Worm (Caenorhabditis elegans) whole organism, midembryonic: ENCODE measurements around the gene C23F12.4.

Experiments used
- T22C8.4 ChIP-seq: fragments of 200-800 bp; sonication (Bioruptor generic); IDR thresholded peaks from 2 replicates; pipeline ENCODE4 v1.3.6; 2022; ENCODE audit warnings: missing genetic modification characterization, missing compliant biosample characterization
- cog-1 ChIP-seq: sonication (generic microtip); optimal IDR thresholded peaks from 2 replicates; lab custom pipeline; 2016; ENCODE audit warnings: missing genetic modification characterization, missing compliant biosample characterization
- flt-1 ChIP-seq: fragments of 200-800 bp; sonication (Bioruptor generic); IDR thresholded peaks from 2 replicates; pipeline ENCODE4 v1.3.6; 2022; ENCODE audit warnings: missing genetic modification characterization, missing compliant biosample characterization
- klf-2 ChIP-seq: fragments of 200-800 bp; sonication (Bioruptor generic); conservative IDR thresholded peaks from 2 replicates; pipeline ENCODE4 v1.3.6; 2022; ENCODE audit warnings: missing genetic modification reagents, missing genetic modification characterization, missing compliant biosample characterization
- med-1 ChIP-seq: sonication (generic microtip); optimal IDR thresholded peaks from 2 replicates; lab custom pipeline; 2017; ENCODE audit warnings: missing genetic modification characterization, mild to moderate bottlenecking, missing compliant biosample characterization, antibody characterized with exemption, missing genetic modification reagents; ENCODE audit not compliant: insufficient read depth
- ref-1 ChIP-seq: fragments of 200-800 bp; sonication (Bioruptor generic); conservative IDR thresholded peaks from 2 replicates; pipeline ENCODE4 v1.3.6; 2022; ENCODE audit warnings: missing genetic modification reagents, missing genetic modification characterization, missing compliant biosample characterization
- tab-1 ChIP-seq: fragments of 200-800 bp; sonication (Bioruptor generic); IDR thresholded peaks from 2 replicates; pipeline ENCODE4 v1.3.6; 2022; ENCODE audit warnings: missing genetic modification characterization, missing compliant biosample characterization
- ztf-23 ChIP-seq: fragments of 200-800 bp; sonication (Bioruptor generic); IDR thresholded peaks from 2 replicates; pipeline ENCODE4 v1.3.6; 2022; ENCODE audit warnings: missing genetic modification reagents, missing genetic modification characterization, missing compliant biosample characterization
- ztf-29 ChIP-seq: fragments of 200-800 bp; sonication (Bioruptor generic); IDR thresholded peaks from 2 replicates; pipeline ENCODE4 v1.3.6; 2022; ENCODE audit warnings: missing genetic modification reagents, missing genetic modification characterization, missing compliant biosample characterization

C23F12.4 gene

DNA sequence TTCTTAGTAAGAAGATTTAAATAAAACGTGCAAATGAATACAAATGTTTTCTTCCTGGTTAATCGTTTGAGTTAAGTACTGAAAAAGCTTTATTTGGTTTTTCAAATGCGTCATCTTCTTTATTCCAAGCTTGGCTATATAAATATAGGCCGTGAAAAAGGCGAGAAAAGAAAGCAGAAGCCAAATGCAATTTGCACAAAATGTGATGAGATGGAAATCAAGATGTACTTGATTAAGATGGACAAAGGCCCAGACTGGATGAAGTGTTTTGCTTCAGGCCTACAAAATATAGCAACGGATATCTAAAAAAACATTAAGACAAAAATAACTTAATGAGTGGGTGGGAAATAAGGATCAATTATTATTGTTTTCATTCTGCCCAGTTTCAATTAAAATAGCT lies 14.9 kb upstream of the C23F12.4 start:
- no peak for TF ChIP-seq tab-1
- no peak for TF ChIP-seq ref-1 (GFP tag; lab: Robert Waterston, UW)
- no peak for TF ChIP-seq cog-1
- TF ChIP-seq flt-1 (GFP tag; lab: Robert Waterston, UW) = no peak
- no peak for TF ChIP-seq ztf-23 (GFP tag; lab: Robert Waterston, UW)
- TF ChIP-seq T22C8.4 = no peak
- TF ChIP-seq med-1 (GFP tag; lab: Kevin White, UChicago) = no peak
- no peak for TF ChIP-seq ztf-29 (GFP tag; lab: Robert Waterston, UW)
- TF ChIP-seq klf-2 (GFP tag; lab: Robert Waterston, UW) = no peak

DNA sequence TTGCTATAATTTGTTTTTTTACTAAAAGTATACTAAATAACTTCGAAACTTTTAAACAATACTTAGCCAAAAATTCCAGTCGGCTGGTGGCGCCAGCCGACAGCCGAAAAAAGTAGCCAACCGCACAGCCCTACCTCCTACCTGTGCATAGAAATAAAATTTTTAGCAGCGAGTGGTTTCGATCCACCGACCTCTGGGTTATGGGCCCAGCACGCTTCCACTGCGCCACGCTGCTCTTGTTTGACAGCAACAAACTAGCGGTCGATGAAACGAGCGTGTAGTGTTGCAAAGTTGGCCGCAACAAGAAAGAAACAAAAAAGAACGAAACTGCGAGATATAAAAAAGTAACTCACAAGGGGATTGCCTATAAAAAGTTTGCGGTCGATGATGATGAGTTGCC lies 14.2 kb upstream of the C23F12.4 start:
- TF ChIP-seq flt-1 (GFP tag; lab: Robert Waterston, UW) (peak; percentile 82), ref-1 (GFP tag; lab: Robert Waterston, UW) (0 out of 2 replicates have a peak, but pooled peaks have one; percentile 28), tab-1 (peak; percentile 63; the same call in 1 of the 2 replicates), ztf-29 (GFP tag; lab: Robert Waterston, UW) (no peak)

DNA sequence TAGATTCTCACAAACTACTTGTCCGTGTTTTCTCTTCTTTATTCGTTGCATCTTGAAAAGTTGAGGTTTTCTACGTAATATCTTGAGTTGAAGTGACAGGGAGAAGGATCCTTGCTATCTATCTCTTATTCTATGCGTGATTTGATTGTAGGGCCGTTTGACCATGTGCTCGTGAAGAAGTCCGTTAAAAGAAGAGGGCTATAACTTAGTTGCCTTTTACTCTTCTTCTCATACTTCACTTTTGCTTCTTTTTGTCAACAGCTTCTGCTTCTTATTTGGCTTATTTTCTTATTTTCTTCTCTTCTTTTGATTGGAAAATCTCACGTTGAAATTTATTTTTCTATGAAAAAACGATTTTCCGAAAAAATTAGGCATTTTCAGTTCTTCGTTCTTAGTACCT lies 13.4 kb upstream of the C23F12.4 start:
- TF ChIP-seq ref-1 (GFP tag; lab: Robert Waterston, UW) (no peak), med-1 (GFP tag; lab: Kevin White, UChicago) (no peak), T22C8.4 (no peak), ztf-29 (GFP tag; lab: Robert Waterston, UW) (no peak), klf-2 (GFP tag; lab: Robert Waterston, UW) (no peak), tab-1 (no peak), ztf-23 (GFP tag; lab: Robert Waterston, UW) (no peak), cog-1 (no peak), flt-1 (GFP tag; lab: Robert Waterston, UW) (no peak)

DNA sequence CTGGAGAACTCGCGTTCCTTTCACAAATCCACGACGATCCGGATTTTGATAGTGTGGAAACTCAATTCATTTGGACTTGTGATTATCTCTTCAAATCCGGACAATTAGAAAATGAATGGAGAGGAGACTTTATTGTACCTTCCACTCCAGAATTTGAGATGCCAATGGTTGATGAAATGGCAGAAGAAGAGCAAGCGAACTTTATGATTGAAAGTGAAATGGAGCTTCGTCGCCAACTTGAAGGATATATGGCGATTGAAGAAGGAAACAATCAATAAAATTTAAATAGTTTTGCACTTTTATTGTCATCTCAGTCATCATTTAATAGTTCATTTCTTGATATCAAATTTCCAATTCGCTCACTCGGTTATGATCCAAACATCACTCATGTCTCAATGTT lies 1.5 kb downstream of the C23F12.4 start:
- TF ChIP-seq klf-2 (GFP tag; lab: Robert Waterston, UW) (no peak), ztf-29 (GFP tag; lab: Robert Waterston, UW) (no peak), tab-1 (no peak), T22C8.4 (no peak), flt-1 (GFP tag; lab: Robert Waterston, UW) (no peak), ref-1 (GFP tag; lab: Robert Waterston, UW) (no peak), ztf-23 (GFP tag; lab: Robert Waterston, UW) (no peak), med-1 (GFP tag; lab: Kevin White, UChicago) (no peak), cog-1 (no peak)

DNA sequence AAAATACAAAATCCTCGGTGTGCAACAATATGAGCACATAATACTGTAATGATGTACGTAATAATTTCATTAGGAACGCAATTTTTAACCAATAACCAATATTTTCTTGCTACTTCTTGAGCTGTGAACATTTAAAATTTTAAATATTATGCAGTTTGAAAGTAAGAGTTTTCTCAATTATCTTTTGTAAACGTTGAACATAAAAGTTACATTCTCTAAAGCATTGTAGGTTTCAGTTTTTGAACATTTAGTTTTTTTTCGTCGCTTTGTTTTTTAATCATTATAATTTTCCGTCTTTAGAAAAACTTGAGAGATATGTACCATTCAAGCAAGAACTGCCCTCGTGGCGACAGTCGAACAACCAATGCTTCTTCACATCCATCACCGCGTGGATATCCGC lies 4.2 kb downstream of the C23F12.4 start, which contains the start of gene C23F12.3:
Gene C23F12.3 (plus strand): TSS at position 301 of the 400 bp plus-strand sequence.
- TF ChIP-seq T22C8.4 = no peak
- TF ChIP-seq ztf-23 (GFP tag; lab: Robert Waterston, UW) = no peak
- no peak for TF ChIP-seq flt-1 (GFP tag; lab: Robert Waterston, UW)

DNA sequence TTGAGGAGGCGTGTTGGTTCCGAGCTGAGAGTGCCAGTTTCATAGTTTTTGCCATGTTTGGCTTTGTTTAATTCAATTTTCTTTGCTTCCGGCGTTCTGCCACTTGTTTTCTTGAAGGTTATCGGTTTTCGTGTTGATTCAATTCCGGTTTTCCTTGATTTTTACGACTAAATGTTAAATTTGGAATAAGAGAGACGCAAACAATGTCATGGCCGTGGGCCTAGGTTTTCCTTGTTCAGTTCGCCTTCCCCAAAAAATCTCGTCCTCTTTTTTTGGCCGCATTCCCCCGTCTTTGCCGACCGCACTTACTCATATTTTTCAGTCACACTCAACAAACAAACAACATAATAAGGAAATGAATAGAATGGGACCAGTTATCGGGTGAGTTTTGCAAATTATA lies 6.6 kb downstream of the C23F12.4 start, which contains the start of gene C23F12.9:
Gene C23F12.9 (plus strand): TSS at position 301 of the 400 bp plus-strand sequence.
- TF ChIP-seq ztf-23 (GFP tag; lab: Robert Waterston, UW) (no peak), med-1 (GFP tag; lab: Kevin White, UChicago) (no peak), T22C8.4 (no peak), klf-2 (GFP tag; lab: Robert Waterston, UW) (no peak), ref-1 (GFP tag; lab: Robert Waterston, UW) (no peak), ztf-29 (GFP tag; lab: Robert Waterston, UW) (no peak), tab-1 (no peak), cog-1 (no peak), flt-1 (GFP tag; lab: Robert Waterston, UW) (no peak)

DNA sequence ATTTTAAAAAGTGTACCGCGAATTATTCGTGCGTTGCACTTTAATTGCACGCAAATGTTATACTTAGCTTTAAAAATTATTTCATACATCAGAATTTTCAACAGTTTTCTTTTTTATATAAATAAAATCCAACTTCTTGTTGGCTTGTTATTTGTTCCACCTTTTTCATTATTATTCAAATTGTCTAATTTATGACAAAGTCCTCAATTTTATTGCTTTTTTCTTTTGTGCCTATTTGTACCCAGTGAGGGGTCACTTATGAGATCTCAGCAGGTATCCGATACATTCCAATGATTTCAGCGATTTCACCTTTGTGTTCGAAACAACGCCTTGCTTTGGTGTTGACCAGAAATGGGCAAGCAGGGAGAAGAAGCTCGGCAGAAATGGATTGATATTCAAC lies 10.3 kb downstream of the C23F12.4 start, which contains the start of gene fln-2:
Gene fln-2 (plus strand): TSS at position 301 of the 400 bp plus-strand sequence.
- TF ChIP-seq T22C8.4 (no peak), tab-1 (no peak), flt-1 (GFP tag; lab: Robert Waterston, UW) (no peak), ztf-23 (GFP tag; lab: Robert Waterston, UW) (no peak), klf-2 (GFP tag; lab: Robert Waterston, UW) (no peak), ref-1 (GFP tag; lab: Robert Waterston, UW) (no peak), cog-1 (no peak), ztf-29 (GFP tag; lab: Robert Waterston, UW) (no peak), med-1 (GFP tag; lab: Kevin White, UChicago) (no peak)

DNA sequence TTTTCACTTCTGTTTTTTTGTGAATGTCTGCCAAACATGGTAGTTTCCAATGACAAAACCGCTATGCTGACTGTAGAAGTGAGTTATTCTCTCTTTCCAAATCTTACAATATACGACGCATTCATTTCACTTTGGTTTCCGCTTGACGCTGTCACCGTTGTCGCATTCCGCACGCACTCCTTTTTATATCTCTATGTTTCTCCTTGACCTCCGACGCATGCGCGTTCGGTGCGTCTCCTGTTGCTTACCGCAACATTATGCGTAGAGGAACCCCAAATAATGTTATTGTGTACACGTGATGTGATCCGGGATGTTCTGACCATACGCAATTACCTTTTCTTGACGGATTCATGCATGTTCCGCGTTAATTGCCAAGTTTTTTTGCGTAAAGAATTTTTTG lies 14.8 kb downstream of the C23F12.4 start:
- TF ChIP-seq med-1 (GFP tag; lab: Kevin White, UChicago) (no peak), ztf-23 (GFP tag; lab: Robert Waterston, UW) (no peak), ztf-29 (GFP tag; lab: Robert Waterston, UW) (no peak), T22C8.4 (no peak), tab-1 (no peak), cog-1 (no peak), ref-1 (GFP tag; lab: Robert Waterston, UW) (no peak), flt-1 (GFP tag; lab: Robert Waterston, UW) (0 out of 2 replicates have a peak, but pooled peaks have one; percentile 61)

DNA sequence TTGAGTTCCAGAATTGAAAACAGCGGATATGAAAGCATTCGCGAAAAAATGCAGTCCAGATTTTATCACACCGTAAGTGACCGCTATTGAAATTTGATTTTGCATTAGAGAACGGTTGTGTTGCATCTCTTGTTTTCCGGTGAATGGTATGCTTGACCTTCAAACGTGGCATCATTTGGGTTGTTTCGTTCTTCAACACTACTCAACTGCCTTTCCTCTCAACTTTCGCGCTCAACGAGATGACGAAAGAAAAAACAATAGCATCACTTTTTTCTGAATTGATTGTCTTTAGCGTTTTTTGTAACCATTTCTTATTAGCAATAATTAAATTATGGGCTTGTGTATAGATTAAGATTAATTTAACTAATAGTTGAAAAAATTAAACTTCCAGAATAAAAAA lies 15.3 kb downstream of the C23F12.4 start:
- TF ChIP-seq ztf-29 (GFP tag; lab: Robert Waterston, UW) = no peak

DNA sequence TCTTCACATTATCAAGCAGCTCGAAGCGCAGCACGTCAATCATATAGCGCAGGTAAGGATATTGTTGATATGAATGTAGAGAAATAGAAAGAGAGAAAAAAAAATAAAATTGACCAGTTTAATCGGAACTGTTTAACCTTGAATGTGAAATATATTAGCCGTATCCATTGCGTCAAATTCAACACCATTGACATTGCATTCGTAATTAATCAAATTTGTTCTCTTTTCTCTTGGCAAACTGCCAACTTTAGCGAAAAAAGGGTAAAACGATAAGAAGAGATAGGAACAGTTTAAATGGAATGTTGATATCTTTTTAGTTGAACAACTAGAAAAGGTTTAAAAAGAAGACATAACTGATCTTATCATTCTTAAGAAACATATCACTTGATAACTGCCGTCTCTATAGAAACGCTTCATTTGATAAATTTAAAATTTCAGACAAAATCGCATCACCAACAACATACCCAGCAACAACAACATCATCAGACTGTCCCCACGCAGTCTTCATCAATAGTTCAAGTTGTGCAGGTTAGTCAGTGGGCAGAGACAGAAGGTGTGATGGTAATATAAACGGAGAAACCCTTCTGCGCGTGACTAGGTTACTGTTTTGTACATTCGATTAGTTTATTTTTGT lies 16.6 kb downstream of the C23F12.4 start:
- TF ChIP-seq T22C8.4 (no peak), flt-1 (GFP tag; lab: Robert Waterston, UW) (no peak), ref-1 (GFP tag; lab: Robert Waterston, UW) (no peak), cog-1 (no peak), ztf-23 (GFP tag; lab: Robert Waterston, UW) (no peak), tab-1 (no peak)
